Worm (Caenorhabditis elegans) whole organism, early embryonic: Measurements from ENCODE around the gene C13F10.7.

Experiments used
- B0310.2 ChIP-seq: sonication (generic microtip); optimal IDR thresholded peaks from 2 replicates; lab custom pipeline; 2016; ENCODE audit warnings: mild to moderate bottlenecking, missing genetic modification characterization, missing compliant biosample characterization
- F13C5.2 ChIP-seq: sonication (generic microtip); optimal IDR thresholded peaks from 2 replicates; lab custom pipeline; 2017; ENCODE audit warnings: mild to moderate bottlenecking, missing genetic modification characterization, inconsistent platforms, missing compliant biosample characterization
- aly-1 ChIP-seq: sonication (generic microtip); optimal IDR thresholded peaks from 2 replicates; lab custom pipeline; 2016; ENCODE audit warnings: missing genetic modification characterization, missing compliant biosample characterization
- ama-1 ChIP-seq: fragments of 150-350 bp; optimal IDR thresholded peaks from 2 replicates; lab custom pipeline; 2014
- ceh-13 ChIP-seq: fragments of 200-800 bp; sonication (Bioruptor generic); optimal IDR thresholded peaks from 2 replicates; lab custom pipeline; 2018; ENCODE audit warnings: mild to moderate bottlenecking, missing genetic modification characterization, missing compliant biosample characterization
- ceh-36 ChIP-seq: sonication (generic microtip); optimal IDR thresholded peaks from 2 replicates; lab custom pipeline; 2016; ENCODE audit warnings: missing genetic modification characterization, inconsistent platforms, missing compliant biosample characterization
- ets-7 ChIP-seq: sonication (generic microtip); optimal IDR thresholded peaks from 2 replicates; lab custom pipeline; 2016; ENCODE audit warnings: missing genotype, missing genetic modification characterization, missing compliant biosample characterization
- flt-1 ChIP-seq: fragments of 200-800 bp; sonication (Bioruptor generic); IDR thresholded peaks from 2 replicates; pipeline ENCODE4 v1.3.6; 2022; ENCODE audit warnings: missing genetic modification characterization, missing compliant biosample characterization
- hmg-4 ChIP-seq: fragments of 200-800 bp; sonication (Bioruptor generic); optimal IDR thresholded peaks from 2 replicates; lab custom pipeline; 2018; ENCODE audit warnings: mild to moderate bottlenecking, missing genetic modification characterization, missing compliant biosample characterization
- hnd-1 ChIP-seq: sonication (generic microtip); optimal IDR thresholded peaks from 2 replicates; lab custom pipeline; 2016; ENCODE audit warnings: missing genetic modification characterization, missing compliant biosample characterization
- scrt-1 ChIP-seq: fragments of 200-800 bp; sonication (Bioruptor generic); IDR thresholded peaks from 2 replicates; pipeline ENCODE4 v1.3.6; 2022; ENCODE audit warnings: missing genetic modification characterization, missing compliant biosample characterization
- sea-1 ChIP-seq: fragments of 200-800 bp; sonication (Bioruptor generic); conservative IDR thresholded peaks from 2 replicates; pipeline ENCODE4 v1.3.6; 2022; ENCODE audit warnings: missing genetic modification characterization, missing compliant biosample characterization
- tbx-37 ChIP-seq: fragments of 200-800 bp; sonication (Bioruptor generic); conservative IDR thresholded peaks from 2 replicates; pipeline ENCODE4 v1.3.6; 2022; ENCODE audit warnings: missing genetic modification reagents, missing genetic modification characterization, missing compliant biosample characterization
- tra-4 ChIP-seq: sonication (generic microtip); optimal IDR thresholded peaks from 2 replicates; lab custom pipeline; 2017; ENCODE audit warnings: missing genetic modification characterization, missing compliant biosample characterization

ce11 chrV:7220973-7221519 is 2.0 kb downstream of the C13F10.7 start, which contains the start of the genes C13F10.8, C13F10.6 and kxd-1:
- no peak for TF ChIP-seq hnd-1 (tag; lab: Kevin White, UChicago)
- no peak for TF ChIP-seq flt-1 (GFP tag; lab: Robert Waterston, UW)
- TF ChIP-seq ama-1 (lab: Kevin White, UChicago): no peak
- no peak for TF ChIP-seq ceh-36
- TF ChIP-seq ets-7 (tag; lab: Kevin White, UChicago): no peak
- no peak for TF ChIP-seq aly-1 (tag; lab: Kevin White, UChicago)
- no peak for TF ChIP-seq B0310.2 (tag; lab: Kevin White, UChicago)
- no peak for TF ChIP-seq scrt-1 (GFP tag; lab: Robert Waterston, UW)
- TF ChIP-seq tbx-37 (GFP tag; lab: Robert Waterston, UW): no peak
- no peak for TF ChIP-seq sea-1
- no peak for TF ChIP-seq ceh-13 (GFP tag; lab: Kevin White, UChicago)
- TF ChIP-seq tra-4: no peak
- peak; percentile 4 for TF ChIP-seq hmg-4 (GFP tag; lab: Kevin White, UChicago)
- TF ChIP-seq F13C5.2 (tag; lab: Kevin White, UChicago): no peak
